Worm (Caenorhabditis elegans) whole organism, L4 larva: ENCODE data around the gene bcl-11.

Source experiments
- ZK546.5 ChIP-seq, 2 experiments: sonication (generic microtip); optimal IDR thresholded peaks; 2 replicates each; lab custom pipeline; 2017; ENCODE audit warnings: missing biosample characterization in 2 of 2, missing genetic modification characterization in 2 of 2
- daf-12 ChIP-seq: fragments of 150-350 bp; optimal IDR thresholded peaks from 2 replicates; lab custom pipeline; 2014; ENCODE audit warnings: missing biosample characterization, missing genetic modification reagents, missing genetic modification characterization
- nhr-10 ChIP-seq: fragments of 150-350 bp; optimal IDR thresholded peaks from 2 replicates; lab custom pipeline; 2014; ENCODE audit warnings: missing biosample characterization, missing genetic modification characterization
- pha-4 ChIP-seq, 2 experiments: fragments of 150-350 bp in 1 of 2; fragments of 200-800 bp in 1 of 2; sonication (Bioruptor generic) in 1 of 2; IDR thresholded peaks in 1 of 2; optimal IDR thresholded peaks in 1 of 2; 2 replicates each; pipeline versions ENCODE4 v1.3.6 to Lab custom; 2014 to 2022; ENCODE audit warnings: missing genetic modification characterization in 2 of 2, missing genetic modification reagents in 2 of 2, missing biosample characterization in 1 of 2, missing compliant biosample characterization in 1 of 2
- php-3 ChIP-seq: fragments of 200-800 bp; sonication (Bioruptor generic); IDR thresholded peaks from 2 replicates; pipeline ENCODE4 v1.3.6; 2022; ENCODE audit warnings: missing genetic modification reagents, missing genetic modification characterization, missing compliant biosample characterization
- unc-39 ChIP-seq: sonication (generic microtip); optimal IDR thresholded peaks from 2 replicates; lab custom pipeline; 2017; ENCODE audit warnings: missing biosample characterization, missing genetic modification characterization

ce11 chrV:6399831-6400230 is 44.0 kb downstream of the bcl-11 start, which contains the start of gene gfi-1:
- TF ChIP-seq unc-39 (tag; lab: Kevin White, UChicago) (no peak), php-3 (no peak), nhr-10 (no peak), pha-4 (GFP tag; IDR thresholded peaks at IDR 0.05; lab: Robert Waterston, UW) (no peak), pha-4 (tag; optimal IDR thresholded peaks at IDR 0.05; lab: Kevin White, UChicago) (no peak), daf-12 (tag; lab: Kevin White, UChicago) (no peak), ZK546.5 (tag; optimal IDR thresholded peaks at IDR 0.05; lab: Kevin White, UChicago) (no peak)
